Worm (Caenorhabditis elegans) whole organism, L1 larva: ENCODE measurements around the gene msra-1.
A peak's percentile ranks its signal among the peaks of the same experiment; 100 is the strongest.

Experiments used
- C04F5.9 ChIP-seq: sonication (generic microtip); optimal IDR thresholded peaks from 2 replicates; lab custom pipeline; 2016; ENCODE audit warnings: missing genetic modification characterization, missing compliant biosample characterization
- F16B12.6 ChIP-seq: fragments of 150-350 bp; optimal IDR thresholded peaks from 2 replicates; lab custom pipeline; 2014; ENCODE audit warnings: missing biosample characterization, missing genetic modification characterization
- alr-1 ChIP-seq: fragments of 200-800 bp; sonication (Bioruptor generic); optimal IDR thresholded peaks from 2 replicates; lab custom pipeline; 2018; ENCODE audit warnings: borderline replicate concordance, mild to moderate bottlenecking, missing genetic modification characterization, missing compliant biosample characterization
- aly-2 ChIP-seq: fragments of 150-350 bp; optimal IDR thresholded peaks from 2 replicates; lab custom pipeline; 2014; ENCODE audit warnings: missing biosample characterization, missing genetic modification characterization
- blmp-1 ChIP-seq: fragments of 150-350 bp; optimal IDR thresholded peaks from 2 replicates; lab custom pipeline; 2014; ENCODE audit warnings: missing biosample characterization, missing genetic modification characterization
- ceh-63 ChIP-seq: fragments of 200-800 bp; sonication (Bioruptor generic); optimal IDR thresholded peaks from 2 replicates; lab custom pipeline; 2018; ENCODE audit warnings: mild to moderate bottlenecking, missing genetic modification characterization, missing compliant biosample characterization
- ceh-8 ChIP-seq: fragments of 200-800 bp; sonication (Bioruptor generic); optimal IDR thresholded peaks from 2 replicates; lab custom pipeline; 2018; ENCODE audit warnings: mild to moderate bottlenecking, missing genetic modification characterization, moderate library complexity, missing compliant biosample characterization
- ceh-90 ChIP-seq: sonication (generic microtip); optimal IDR thresholded peaks from 2 replicates; lab custom pipeline; 2016; ENCODE audit warnings: missing genetic modification characterization, missing compliant biosample characterization
- dpl-1 ChIP-seq, 3 experiments: fragments of 150-350 bp in 2 of 3; sonication (generic microtip) in 1 of 3; optimal IDR thresholded peaks; 2 replicates each; lab custom pipeline; 2014 to 2017; ENCODE audit warnings: missing biosample characterization in 3 of 3, missing genetic modification characterization in 3 of 3, missing genetic modification reagents in 3 of 3
- efl-1 ChIP-seq, 4 experiments: fragments of 150-350 bp; optimal IDR thresholded peaks in 3 of 4; peaks in 1 of 4; 1 replicate in 1 of 4; 2 replicates in 3 of 4; lab custom pipeline; 2014; ENCODE audit warnings: missing biosample characterization in 2 of 4, missing genetic modification characterization in 2 of 4, missing genetic modification reagents in 2 of 4
- elt-2 ChIP-seq: sonication (generic microtip); optimal IDR thresholded peaks from 2 replicates; lab custom pipeline; 2016; ENCODE audit warnings: missing genetic modification characterization, mild to moderate bottlenecking, inconsistent platforms, missing compliant biosample characterization, missing genetic modification reagents
- elt-3 ChIP-seq, 6 experiments: fragments of 150-350 bp in 1 of 6; sonication (generic microtip); optimal IDR thresholded peaks; 2 replicates each; lab custom pipeline; 2017 to 2018; ENCODE audit warnings: missing biosample characterization in 6 of 6, missing genetic modification characterization in 6 of 6, inconsistent platforms in 1 of 6
- ets-5 ChIP-seq: fragments of 200-800 bp; sonication (Bioruptor generic); IDR thresholded peaks from 2 replicates; pipeline ENCODE4 v1.3.6; 2022; ENCODE audit warnings: missing genetic modification characterization, missing compliant biosample characterization
- fkh-10 ChIP-seq: sonication (generic microtip); optimal IDR thresholded peaks from 2 replicates; lab custom pipeline; 2017; ENCODE audit warnings: missing biosample characterization, missing genetic modification reagents, missing genetic modification characterization
- fkh-8 ChIP-seq: sonication (generic microtip); optimal IDR thresholded peaks from 2 replicates; lab custom pipeline; 2016; ENCODE audit warnings: mild to moderate bottlenecking, missing genetic modification characterization, missing compliant biosample characterization
- hlh-17 ChIP-seq: fragments of 200-800 bp; sonication (Bioruptor generic); optimal IDR thresholded peaks from 2 replicates; lab custom pipeline; 2018; ENCODE audit warnings: missing genetic modification characterization, mild to moderate bottlenecking, missing compliant biosample characterization, moderate library complexity, borderline replicate concordance
- hpl-2 ChIP-seq: fragments of 150-350 bp; optimal IDR thresholded peaks from 2 replicates; lab custom pipeline; 2014; ENCODE audit warnings: missing biosample characterization, missing genetic modification reagents, missing genetic modification characterization
- irx-1 ChIP-seq: sonication (generic microtip); optimal IDR thresholded peaks from 2 replicates; lab custom pipeline; 2016; ENCODE audit warnings: missing genetic modification characterization, missing compliant biosample characterization
- isw-1 ChIP-seq: fragments of 200-800 bp; sonication (Bioruptor generic); IDR thresholded peaks from 2 replicates; pipeline ENCODE4 v1.3.6; 2022; ENCODE audit warnings: missing genetic modification characterization, missing compliant biosample characterization
- lin-13 ChIP-seq: fragments of 150-350 bp; optimal IDR thresholded peaks from 2 replicates; lab custom pipeline; 2014; ENCODE audit warnings: missing biosample characterization, missing genetic modification reagents, missing genetic modification characterization
- lin-15B ChIP-seq: fragments of 150-350 bp; sonication (generic microtip); optimal IDR thresholded peaks from 3 replicates; lab custom pipeline; 2014; ENCODE audit warnings: missing biosample characterization, missing genetic modification characterization
- lin-39 ChIP-seq: fragments of 150-350 bp; optimal IDR thresholded peaks from 2 replicates; lab custom pipeline; 2014; ENCODE audit warnings: missing biosample characterization, missing genetic modification reagents, missing genetic modification characterization
- lsy-2 ChIP-seq, 2 experiments: fragments of 150-350 bp; optimal IDR thresholded peaks; 2 replicates each; lab custom pipeline; 2014; ENCODE audit warnings: missing biosample characterization in 2 of 2, missing genetic modification characterization in 2 of 2
- mdl-1 ChIP-seq, 2 experiments: fragments of 150-350 bp; optimal IDR thresholded peaks; 2 replicates each; lab custom pipeline; 2014 to 2017; ENCODE audit warnings: missing biosample characterization in 2 of 2, missing genetic modification characterization in 2 of 2, inconsistent platforms in 1 of 2
- mep-1 ChIP-seq: fragments of 150-350 bp; optimal IDR thresholded peaks from 2 replicates; lab custom pipeline; 2014; ENCODE audit warnings: missing biosample characterization, missing genetic modification characterization
- nhr-11 ChIP-seq: fragments of 150-350 bp; optimal IDR thresholded peaks from 2 replicates; lab custom pipeline; 2014; ENCODE audit warnings: missing biosample characterization, missing genetic modification characterization
- nhr-12 ChIP-seq: sonication (generic microtip); optimal IDR thresholded peaks from 2 replicates; lab custom pipeline; 2017; ENCODE audit warnings: missing biosample characterization, missing genetic modification characterization
- nhr-19 ChIP-seq: fragments of 200-800 bp; sonication (Bioruptor generic); conservative IDR thresholded peaks from 2 replicates; pipeline ENCODE4 v1.3.6; 2022; ENCODE audit warnings: missing genetic modification characterization, missing compliant biosample characterization
- nhr-84 ChIP-seq: sonication (generic microtip); optimal IDR thresholded peaks from 2 replicates; lab custom pipeline; 2017; ENCODE audit warnings: missing biosample characterization, missing genetic modification characterization
- nhr-85 ChIP-seq: sonication (generic microtip); peaks from one replicate; lab custom pipeline; 2016; ENCODE audit warnings: missing genetic modification characterization, inconsistent platforms, missing compliant biosample characterization
- nhr-90 ChIP-seq: sonication (generic microtip); optimal IDR thresholded peaks from 2 replicates; lab custom pipeline; 2016; ENCODE audit warnings: mild to moderate bottlenecking, missing genetic modification characterization, missing compliant biosample characterization; ENCODE audit not compliant: poor library complexity
- pax-3 ChIP-seq: fragments of 200-800 bp; sonication (Bioruptor generic); optimal IDR thresholded peaks from 2 replicates; lab custom pipeline; 2018; ENCODE audit warnings: mild to moderate bottlenecking, missing genetic modification characterization, moderate library complexity, missing compliant biosample characterization
- pqm-1 ChIP-seq: sonication (generic microtip); optimal IDR thresholded peaks from 3 replicates; lab custom pipeline; 2017; ENCODE audit warnings: missing biosample characterization, missing genetic modification characterization
- rnt-1 ChIP-seq: sonication (generic microtip); optimal IDR thresholded peaks from 2 replicates; lab custom pipeline; 2016; ENCODE audit warnings: mild to moderate bottlenecking, missing genetic modification characterization, moderate library complexity, missing compliant biosample characterization
- skn-1 ChIP-seq: fragments of 150-350 bp; optimal IDR thresholded peaks from 2 replicates; lab custom pipeline; 2014; ENCODE audit warnings: missing biosample characterization, missing genetic modification characterization
- snpc-4 ChIP-seq: fragments of 150-350 bp; optimal IDR thresholded peaks from 2 replicates; lab custom pipeline; 2014; ENCODE audit warnings: missing biosample characterization, missing genetic modification characterization
- sptf-1 ChIP-seq: fragments of 150-350 bp; optimal IDR thresholded peaks from 2 replicates; lab custom pipeline; 2014; ENCODE audit warnings: missing biosample characterization, missing genetic modification characterization
- sup-37 ChIP-seq: fragments of 200-800 bp; sonication (Bioruptor generic); optimal IDR thresholded peaks from 2 replicates; lab custom pipeline; 2018; ENCODE audit warnings: mild to moderate bottlenecking, missing genetic modification characterization, missing compliant biosample characterization
- tbx-2 ChIP-seq: sonication (generic microtip); optimal IDR thresholded peaks from 2 replicates; lab custom pipeline; 2016; ENCODE audit warnings: missing genetic modification characterization, missing compliant biosample characterization
- tlp-1 ChIP-seq: fragments of 150-350 bp; optimal IDR thresholded peaks from 2 replicates; lab custom pipeline; 2014; ENCODE audit warnings: missing biosample characterization, missing genetic modification characterization
- unc-130 ChIP-seq: fragments of 150-350 bp; optimal IDR thresholded peaks from 2 replicates; lab custom pipeline; 2017; ENCODE audit warnings: missing biosample characterization, missing genetic modification characterization, inconsistent platforms
- unc-30 ChIP-seq: sonication (generic microtip); optimal IDR thresholded peaks from 2 replicates; lab custom pipeline; 2017; ENCODE audit warnings: missing biosample characterization, missing genetic modification characterization
- xbp-1 ChIP-seq: sonication (generic microtip); optimal IDR thresholded peaks from 2 replicates; lab custom pipeline; 2016; ENCODE audit warnings: missing genetic modification characterization, missing compliant biosample characterization
- ztf-11 ChIP-seq, 2 experiments: sonication (generic microtip); optimal IDR thresholded peaks; 2 replicates each; lab custom pipeline; 2016 to 2017; ENCODE audit warnings: missing genetic modification characterization in 2 of 2, missing biosample characterization in 1 of 2, missing compliant biosample characterization in 1 of 2
- ztf-4 ChIP-seq: fragments of 150-350 bp; optimal IDR thresholded peaks from 2 replicates; lab custom pipeline; 2014; ENCODE audit warnings: missing biosample characterization, missing genetic modification characterization

Gene msra-1

DNA sequence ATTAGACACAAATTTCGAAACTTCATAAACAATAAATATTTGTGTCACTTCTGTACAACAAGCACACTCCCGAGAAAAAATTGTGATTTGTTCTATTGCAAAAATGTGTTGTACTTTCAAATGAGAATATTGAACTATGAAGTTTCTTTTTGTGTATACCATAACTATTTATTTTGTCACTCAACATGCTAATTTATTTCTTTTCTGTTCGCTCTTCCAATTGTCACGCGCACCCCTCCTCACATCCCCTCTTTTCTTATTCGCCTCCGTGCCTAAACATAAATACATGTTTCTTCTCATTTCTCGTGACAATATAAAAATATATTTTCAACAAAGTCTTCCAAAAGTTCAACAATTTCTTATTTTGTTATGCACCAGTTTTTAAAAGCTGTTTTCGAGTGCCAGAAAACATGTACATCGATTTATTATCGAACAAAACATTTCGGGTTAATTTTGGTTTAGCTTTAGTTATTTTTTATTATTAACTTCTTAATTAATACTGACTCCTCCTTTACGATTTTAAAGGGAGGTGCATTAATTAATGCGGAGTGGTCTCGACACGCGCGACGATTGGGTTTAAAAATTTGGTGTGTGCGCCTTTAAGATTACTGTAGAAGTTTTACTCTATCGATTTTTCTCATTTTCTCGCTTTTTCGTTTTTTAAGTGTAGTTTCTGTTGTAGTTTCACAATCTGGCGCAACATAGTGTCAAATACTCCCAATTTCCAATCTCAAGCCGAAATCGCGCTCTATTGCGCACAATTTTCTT is 30.3 kb upstream of the msra-1 start (continued):
- TF ChIP-seq sptf-1 (tag; lab: Kevin White, UChicago), result no peak
- no peak for TF ChIP-seq ceh-8 (GFP tag; lab: Kevin White, UChicago)
- peak; percentile 21 for TF ChIP-seq blmp-1 (tag; lab: Kevin White, UChicago)
- TF ChIP-seq F16B12.6, result no peak
- TF ChIP-seq unc-130 (tag; lab: Kevin White, UChicago), result no peak
- TF ChIP-seq nhr-85 (tag; lab: Kevin White, UChicago), result peak; percentile 81
- no peak for TF ChIP-seq hlh-17 (GFP tag; lab: Kevin White, UChicago)
- TF ChIP-seq irx-1 (tag; lab: Kevin White, UChicago), result no peak
- TF ChIP-seq tbx-2 (tag; lab: Kevin White, UChicago), result no peak

- no peak for TF ChIP-seq tlp-1 (tag; lab: Kevin White, UChicago)
- TF ChIP-seq lin-15B, result no peak
- no peak for TF ChIP-seq xbp-1 (tag; lab: Kevin White, UChicago)
- TF ChIP-seq pqm-1 (tag; lab: Kevin White, UChicago), result no peak
- TF ChIP-seq elt-3 (tag; optimal IDR thresholded peaks at IDR 0.05; lab: Kevin White, UChicago), result peak in 1 of 6 experiments; percentile 7
- peak; percentile 37 for TF ChIP-seq blmp-1 (tag; lab: Kevin White, UChicago)
- TF ChIP-seq nhr-90, result no peak
- peak; percentile 15 for TF ChIP-seq ztf-4
- no peak for TF ChIP-seq lin-13 (GFP tag; lab: Kevin White, UChicago)
- TF ChIP-seq rnt-1, result no peak
- TF ChIP-seq efl-1 (optimal IDR thresholded peaks at IDR 0.05; lab: Kevin White, UChicago), result no peak
- TF ChIP-seq efl-1 (GFP tag; optimal IDR thresholded peaks at IDR 0.05 in 1 of 2; lab: Kevin White, UChicago), result peak in 1 of 2 experiments; percentile 72
- no peak for TF ChIP-seq unc-30 (tag; lab: Kevin White, UChicago)
- TF ChIP-seq ztf-11 (tag; optimal IDR thresholded peaks at IDR 0.05; lab: Kevin White, UChicago), result no peak
These were observed 29.6 kb upstream of the msra-1 start for ce11 chrII:7393393-7393792.

DNA sequence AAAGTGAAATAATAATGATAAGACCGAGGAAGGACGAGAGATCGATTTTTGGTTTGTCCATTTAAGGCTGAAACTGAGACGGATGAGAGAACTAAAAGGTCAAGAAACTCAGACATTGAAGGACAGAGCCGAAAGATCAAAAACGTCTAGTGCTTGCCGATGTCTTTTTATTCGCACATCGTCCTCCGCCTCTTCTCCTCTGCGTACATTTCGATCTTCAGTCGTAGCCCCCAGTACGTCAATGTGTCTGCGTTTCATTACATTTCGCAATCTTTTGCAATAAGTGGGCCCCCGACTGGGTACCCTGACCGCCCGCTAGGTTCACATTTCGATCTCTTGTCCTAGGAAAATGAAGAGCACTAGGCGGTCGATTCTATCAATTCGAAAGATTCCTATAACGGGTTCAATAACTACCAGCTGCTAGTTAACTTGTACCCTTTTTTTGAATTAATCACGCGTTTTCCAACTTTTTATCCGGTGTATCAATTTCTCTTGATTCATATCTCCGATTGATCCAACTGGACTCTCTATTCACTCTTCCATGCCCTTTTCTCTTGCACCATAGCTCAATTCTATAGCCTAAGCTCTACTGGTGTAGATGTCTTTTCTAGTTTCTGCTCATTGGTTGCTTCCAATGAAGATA is 28.3 kb upstream of the msra-1 start:
- peak; percentile 76 for TF ChIP-seq skn-1 (tag; lab: Kevin White, UChicago)
- TF ChIP-seq dpl-1 (GFP tag; optimal IDR thresholded peaks at IDR 0.05; lab: Kevin White, UChicago), result peak in 2 of 3 experiments; percentile 1 to 3
- no peak for TF ChIP-seq ets-5 (GFP tag; lab: Robert Waterston, UW)
- no peak for TF ChIP-seq nhr-11 (tag; lab: Kevin White, UChicago)
- no peak for TF ChIP-seq unc-30 (tag; lab: Kevin White, UChicago)
- no peak for TF ChIP-seq mep-1 (tag; lab: Kevin White, UChicago)
- no peak for TF ChIP-seq elt-3 (tag; optimal IDR thresholded peaks at IDR 0.05; lab: Kevin White, UChicago)
- no peak for TF ChIP-seq lin-39
- no peak for TF ChIP-seq ceh-63
- no peak for TF ChIP-seq alr-1 (tag; lab: Kevin White, UChicago)
- no peak for TF ChIP-seq pqm-1 (tag; lab: Kevin White, UChicago)
- TF ChIP-seq fkh-10 (GFP tag; lab: Kevin White, UChicago), result no peak
- no peak for TF ChIP-seq ceh-90 (tag; lab: Kevin White, UChicago)
- no peak for TF ChIP-seq snpc-4
- TF ChIP-seq C04F5.9 (tag; lab: Kevin White, UChicago), result no peak
- TF ChIP-seq nhr-12, result no peak
- TF ChIP-seq lin-15B, result no peak
- peak in 1 of 2 experiments; percentile 42 for TF ChIP-seq mdl-1 (tag; optimal IDR thresholded peaks at IDR 0.05; lab: Kevin White, UChicago)
- TF ChIP-seq sup-37, result no peak
- TF ChIP-seq aly-2, result no peak
- no peak for TF ChIP-seq unc-130 (tag; lab: Kevin White, UChicago)
- TF ChIP-seq nhr-84 (tag; lab: Kevin White, UChicago), result no peak
- TF ChIP-seq nhr-85 (tag; lab: Kevin White, UChicago), result peak; percentile 82
- no peak for TF ChIP-seq pax-3
- TF ChIP-seq elt-2 (tag; lab: Kevin White, UChicago), result no peak
- no peak for TF ChIP-seq F16B12.6
- no peak for TF ChIP-seq ceh-8 (GFP tag; lab: Kevin White, UChicago)
- TF ChIP-seq isw-1 (GFP tag; lab: Robert Waterston, UW), result peak; percentile 24; the same call in 1 of the 2 replicates
- TF ChIP-seq blmp-1 (tag; lab: Kevin White, UChicago), result peak; percentile 57
- TF ChIP-seq lsy-2 (tag; optimal IDR thresholded peaks at IDR 0.05; lab: Kevin White, UChicago), result peak; percentile 6 to 69
- no peak for TF ChIP-seq hpl-2 (GFP tag; lab: Kevin White, UChicago)
- peak; percentile 52 for TF ChIP-seq fkh-8 (tag; lab: Kevin White, UChicago)
- no peak for TF ChIP-seq ztf-4
- TF ChIP-seq hlh-17 (GFP tag; lab: Kevin White, UChicago), result no peak
- TF ChIP-seq nhr-19, result peak; percentile 32; the same call in 1 of the 2 replicates
